Fruit fly (Drosophila melanogaster): ENCODE results near the gene PH4alphaSG1.

PH4alphaSG1 gene

DNA sequence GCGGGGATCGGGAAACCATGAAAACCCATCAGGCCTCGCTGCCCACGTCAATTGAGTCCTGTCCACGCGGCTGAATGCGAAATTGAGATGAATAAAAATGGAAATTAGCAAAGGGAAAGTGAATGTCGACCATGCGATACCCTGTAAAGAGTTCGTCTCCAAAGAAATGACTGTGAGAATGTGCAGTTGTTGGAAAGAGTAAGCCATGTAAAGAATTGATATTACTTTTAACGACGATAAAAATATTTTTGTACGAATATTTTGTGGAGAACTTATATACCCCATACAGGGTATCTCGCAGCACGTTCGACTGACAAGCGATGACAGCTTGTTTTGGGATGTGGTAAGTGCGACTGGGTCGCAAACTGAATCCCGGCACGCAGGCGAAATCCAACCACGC, 4.3 kb downstream of the PH4alphaSG1 start (continued):
- peak; percentile 26 for TF ChIP-seq fd96Cb (tag; optimal IDR thresholded peaks at IDR 0.05)
- no peak for TF ChIP-seq CG2889 (GFP tag; IDR thresholded peaks at IDR 0.05)
- no peak for TF ChIP-seq p53 (GFP tag; optimal IDR thresholded peaks at IDR 0.05)
- TF ChIP-seq chn (GFP tag; optimal IDR thresholded peaks at IDR 0.05) = peak; percentile 18
- no peak for TF ChIP-seq klu (GFP tag; IDR thresholded peaks at IDR 0.05)
- TF ChIP-seq CG9876 (GFP tag; optimal IDR thresholded peaks at IDR 0.05) = no peak
- no peak for TF ChIP-seq CG2678 (tag; optimal IDR thresholded peaks at IDR 0.05)
- TF ChIP-seq CG4820 (GFP tag; optimal IDR thresholded peaks at IDR 0.05) = peak; percentile 33
- TF ChIP-seq Ravus (GFP tag; IDR thresholded peaks at IDR 0.05) = no peak
- no peak for TF ChIP-seq B-H2 (GFP tag; optimal IDR thresholded peaks at IDR 0.05)
- TF ChIP-seq dmrt99B (tag; optimal IDR thresholded peaks at IDR 0.05) = no peak
- TF ChIP-seq Atf6 (GFP tag; IDR thresholded peaks at IDR 0.05) = no peak
- no peak for TF ChIP-seq run (tag; optimal IDR thresholded peaks at IDR 0.05)
- no peak for TF ChIP-seq Atf3 (GFP tag; optimal IDR thresholded peaks at IDR 0.05)
- peak; percentile 46 for TF ChIP-seq CG10366 (GFP tag; IDR thresholded peaks at IDR 0.05)
- TF ChIP-seq CG15011 (GFP tag; optimal IDR thresholded peaks at IDR 0.05) = no peak

DNA sequence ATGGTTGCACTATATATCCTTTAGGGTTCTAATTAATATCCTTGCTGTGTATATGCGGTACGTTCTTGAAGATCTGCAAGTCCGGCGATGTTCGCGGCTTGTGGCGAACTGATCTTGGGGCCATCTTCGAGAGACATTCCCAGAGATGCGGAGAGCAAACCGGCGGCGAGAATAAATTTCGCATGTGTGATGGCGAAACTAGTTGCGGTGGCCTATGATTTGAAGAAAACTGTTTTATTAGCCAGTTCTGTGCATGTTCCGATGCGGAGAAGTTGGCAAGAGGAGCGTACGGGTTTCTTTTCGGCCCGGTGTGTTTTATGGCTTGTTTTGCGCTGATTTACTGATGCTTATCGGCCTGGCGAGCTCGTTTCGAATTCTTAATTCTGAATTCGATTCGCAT, 5.2 kb downstream of the PH4alphaSG1 start, which contains the start of gene PH4alphaNE1:
Gene PH4alphaNE1 (minus strand): TSS at position 101 of the 400 bp plus-strand sequence.
- TF ChIP-seq pb (GFP tag; optimal IDR thresholded peaks at IDR 0.05) (no peak), pum (GFP tag; optimal IDR thresholded peaks at IDR 0.05) (no peak), zen (tag; optimal IDR thresholded peaks at IDR 0.05) (no peak), CG6854 (GFP tag; optimal IDR thresholded peaks at IDR 0.05) (no peak), CG14667 (GFP tag; IDR thresholded peaks at IDR 0.05) (no peak), dati (GFP tag; IDR thresholded peaks at IDR 0.05) (no peak), Doc3 (GFP tag; IDR thresholded peaks at IDR 0.05; ENCODE audit: partially characterized antibody) (no peak), Hmr (GFP tag; optimal IDR thresholded peaks at IDR 0.05) (no peak), Six4 (GFP tag; optimal IDR thresholded peaks at IDR 0.05) (no peak), Mrtf (GFP tag; IDR thresholded peaks at IDR 0.05) (no peak), B-H2 (GFP tag; optimal IDR thresholded peaks at IDR 0.05) (no peak), HLH4C (GFP tag; IDR thresholded peaks at IDR 0.05; ENCODE audit: partially characterized antibody) (no peak), Myb (GFP tag; optimal IDR thresholded peaks at IDR 0.05) (no peak), gfzf (GFP tag; optimal IDR thresholded peaks at IDR 0.05) (no peak), cato (GFP tag; optimal IDR thresholded peaks at IDR 0.05; ENCODE audit: borderline replicate concordance) (no peak), Ets97D (GFP tag; optimal IDR thresholded peaks at IDR 0.05) (no peak), gcm2 (GFP tag; optimal IDR thresholded peaks at IDR 0.05) (no peak), Sox100B (GFP tag; optimal IDR thresholded peaks at IDR 0.05) (no peak), mld (GFP tag; IDR thresholded peaks at IDR 0.05; ENCODE audit: partially characterized antibody) (no peak), luna (GFP tag; optimal IDR thresholded peaks at IDR 0.05) (no peak)

DNA sequence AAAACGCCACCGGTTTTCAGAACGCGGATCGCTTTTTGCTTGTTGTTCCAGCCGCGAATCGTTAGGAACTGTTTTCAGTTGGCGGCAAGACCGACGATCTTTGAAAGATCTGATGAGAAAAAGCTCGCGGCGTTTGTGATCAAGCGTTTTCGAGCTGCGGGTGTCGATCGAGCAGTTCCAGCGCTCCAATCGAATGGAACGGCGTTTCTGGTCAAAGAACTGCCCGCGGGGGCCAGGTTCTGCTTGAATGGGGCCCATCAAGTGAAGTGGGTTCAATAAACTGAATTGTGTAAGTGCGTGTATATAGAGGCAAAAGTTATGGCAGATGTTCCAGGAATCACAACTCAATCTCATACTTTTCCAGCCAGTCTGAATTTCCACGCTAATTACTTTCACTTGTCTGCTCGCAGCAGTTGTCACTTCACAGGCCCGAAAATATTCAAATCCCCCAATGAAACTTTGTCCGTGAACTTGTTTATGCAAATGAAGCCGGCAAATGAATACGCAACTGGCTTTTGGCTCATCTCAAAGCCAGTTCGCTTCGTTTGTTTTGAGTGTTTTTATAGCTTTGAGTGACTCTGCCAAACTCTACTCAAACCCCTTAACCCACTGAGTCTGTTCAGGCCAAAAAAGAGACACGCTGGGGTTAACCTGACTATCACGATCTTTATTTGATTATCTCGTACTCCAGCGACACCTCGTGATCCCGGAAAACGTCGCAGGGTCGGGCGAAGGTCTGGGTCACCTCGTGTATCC, 9.2 kb downstream of the PH4alphaSG1 start, which contains the start of gene PH4alphaMP:
Gene PH4alphaMP (minus strand): TSS at position 51 of the 756 bp plus-strand sequence.
- TF ChIP-seq oc (tag; optimal IDR thresholded peaks at IDR 0.05) = peak; percentile 55
- TF ChIP-seq NC2β (GFP tag; optimal IDR thresholded peaks at IDR 0.05) = no peak
- no peak for TF ChIP-seq YL-1 (GFP tag; optimal IDR thresholded peaks at IDR 0.05)
- TF ChIP-seq Asciz (GFP tag; optimal IDR thresholded peaks at IDR 0.05) = no peak
- no peak for TF ChIP-seq gem (tag; optimal IDR thresholded peaks at IDR 0.05)
- peak in 1 of 2 experiments; percentile 31 for TF ChIP-seq Hr78 (GFP tag; optimal IDR thresholded peaks at IDR 0.05)
- no peak for TF ChIP-seq CG2712 (tag; optimal IDR thresholded peaks at IDR 0.05)
- no peak for TF ChIP-seq da (GFP tag; optimal IDR thresholded peaks at IDR 0.05)
- TF ChIP-seq CG12769 (tag; optimal IDR thresholded peaks at IDR 0.05) = peak; percentile 14
- TF ChIP-seq CG6654 (GFP tag; optimal IDR thresholded peaks at IDR 0.05) = no peak
- TF ChIP-seq vvl (GFP tag; IDR thresholded peaks at IDR 0.05) = peak; percentile 91
- no peak for TF ChIP-seq HLH4C (GFP tag; IDR thresholded peaks at IDR 0.05; ENCODE audit: partially characterized antibody)
- peak; percentile 93 for TF ChIP-seq z (GFP tag; IDR thresholded peaks at IDR 0.05)
- no peak for TF ChIP-seq CG11695 (GFP tag; IDR thresholded peaks at IDR 0.05)
- TF ChIP-seq exex (tag; optimal IDR thresholded peaks at IDR 0.05) = no peak
